Fruit fly (Drosophila melanogaster): ENCODE measurements around the gene CG42564.
A peak's percentile ranks its signal among the peaks of the same experiment; 100 is the strongest.

Gene CG42564

DNA sequence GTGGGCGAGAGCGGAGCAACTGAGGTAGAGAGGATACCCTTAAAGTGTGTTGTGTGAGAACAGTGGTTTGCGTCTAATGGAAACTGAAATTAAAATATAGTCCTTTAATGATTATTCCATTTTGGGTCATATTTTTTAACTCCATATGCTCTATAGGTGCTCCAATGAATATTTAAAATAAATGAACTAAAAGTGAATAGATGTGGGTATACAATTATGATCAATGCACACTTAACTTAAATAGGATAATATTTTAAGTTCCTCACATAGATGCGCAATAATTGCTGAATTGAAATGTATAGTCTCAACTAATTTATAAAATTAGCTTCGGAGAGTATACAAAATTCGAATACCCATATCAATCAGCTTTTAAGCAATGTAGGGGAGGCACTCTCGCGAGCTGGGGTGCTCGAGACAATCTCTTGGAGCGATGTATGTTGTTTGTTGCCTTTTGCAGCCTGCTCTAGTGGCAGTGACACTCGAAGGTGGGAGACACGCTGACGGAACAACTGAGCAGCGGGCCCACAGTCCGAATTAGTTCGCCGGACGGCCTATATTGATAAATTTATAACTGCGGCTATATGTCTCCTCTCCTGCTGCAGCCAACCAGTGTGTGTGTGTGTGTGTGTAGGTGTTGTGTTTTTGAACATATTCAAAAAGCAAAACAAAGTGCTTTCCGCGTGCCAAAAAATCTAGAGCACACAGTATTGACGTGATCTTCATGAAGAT is 20.5 kb upstream of the CG42564 start (continued):
- peak; percentile 41 for TF ChIP-seq Atf3 (GFP tag; optimal IDR thresholded peaks at IDR 0.05)
- peak; percentile 62 for TF ChIP-seq mam (GFP tag; optimal IDR thresholded peaks at IDR 0.05)
- peak; percentile 16 for TF ChIP-seq Usf (GFP tag; optimal IDR thresholded peaks at IDR 0.05)
- peak; percentile 47 for TF ChIP-seq CG17568 (GFP tag; optimal IDR thresholded peaks at IDR 0.05)
- peak; percentile 62 for TF ChIP-seq CG32772 (GFP tag; IDR thresholded peaks at IDR 0.05)
- no peak for TF ChIP-seq pfk (GFP tag; optimal IDR thresholded peaks at IDR 0.05)
- no peak for TF ChIP-seq CHES-1-like (GFP tag; optimal IDR thresholded peaks at IDR 0.05)
- TF ChIP-seq Atf6 (GFP tag; IDR thresholded peaks at IDR 0.05), result peak; percentile 64
- peak; percentile 58; the same call in 1 of the 2 replicates for TF ChIP-seq sim (GFP tag; IDR thresholded peaks at IDR 0.05)
- no peak for TF ChIP-seq CG3407 (GFP tag; optimal IDR thresholded peaks at IDR 0.05)
- TF ChIP-seq Jarid2 (GFP tag; optimal IDR thresholded peaks at IDR 0.05), result no peak
- TF ChIP-seq CG15479 (GFP tag; optimal IDR thresholded peaks at IDR 0.05), result no peak
- no peak for TF ChIP-seq maf-S (GFP tag; optimal IDR thresholded peaks at IDR 0.05)
- no peak for TF ChIP-seq CG1603 (tag; optimal IDR thresholded peaks at IDR 0.05)
- no peak for TF ChIP-seq CG10959 (GFP tag; IDR thresholded peaks at IDR 0.05)
- TF ChIP-seq CG17186 (GFP tag; optimal IDR thresholded peaks at IDR 0.05), result peak; percentile 21
- TF ChIP-seq CG11560 (tag; IDR thresholded peaks at IDR 0.05), result no peak
- peak; percentile 12; the same call in 1 of the 3 replicates for TF ChIP-seq otp (GFP tag; IDR thresholded peaks at IDR 0.05)
- TF ChIP-seq CG30403 (GFP tag; optimal IDR thresholded peaks at IDR 0.05), result peak; percentile 86
- TF ChIP-seq hb (GFP tag; IDR thresholded peaks at IDR 0.05; ENCODE audit: partially characterized antibody), result no peak; the same call in 2 of the 3 replicates
- TF ChIP-seq wor (GFP tag; IDR thresholded peaks at IDR 0.05), result peak; percentile 61
- TF ChIP-seq CG10366 (GFP tag; IDR thresholded peaks at IDR 0.05), result peak; percentile 39
- TF ChIP-seq grau (tag; optimal IDR thresholded peaks at IDR 0.05), result peak; percentile 85
- no peak for TF ChIP-seq CG8388 (GFP tag; optimal IDR thresholded peaks at IDR 0.05)
- no peak for TF ChIP-seq ac (GFP tag; optimal IDR thresholded peaks at IDR 0.05)
- no peak for TF ChIP-seq Neu2 (GFP tag; optimal IDR thresholded peaks at IDR 0.05; ENCODE audit: borderline replicate concordance)
- TF ChIP-seq CG43689 (GFP tag; IDR thresholded peaks at IDR 0.05), result no peak
- peak; percentile 21 for TF ChIP-seq HmgD (GFP tag; optimal IDR thresholded peaks at IDR 0.05)
- TF ChIP-seq CG17802 (tag; optimal IDR thresholded peaks at IDR 0.05), result peak; percentile 28
- no peak for TF ChIP-seq mirr (GFP tag; optimal IDR thresholded peaks at IDR 0.05)
- TF ChIP-seq CkIIα-i1 (GFP tag; IDR thresholded peaks at IDR 0.05), result no peak
- peak; percentile 83 for TF ChIP-seq CG10979 (tag; optimal IDR thresholded peaks at IDR 0.05)
- no peak for TF ChIP-seq MBD-R2 (GFP tag; IDR thresholded peaks at IDR 0.05)
- peak; percentile 41 for TF ChIP-seq CG6813 (GFP tag; optimal IDR thresholded peaks at IDR 0.05)
- no peak for TF ChIP-seq CG2202 (tag; optimal IDR thresholded peaks at IDR 0.05)
- peak; percentile 28 to 87 for TF ChIP-seq bsh (GFP tag; optimal IDR thresholded peaks at IDR 0.05)
- TF ChIP-seq CG11093 (GFP tag; IDR thresholded peaks at IDR 0.05), result 0 out of 3 replicates have a peak, but pooled peaks have one; percentile 17
- TF ChIP-seq CG6854 (GFP tag; optimal IDR thresholded peaks at IDR 0.05), result peak; percentile 80
- no peak for TF ChIP-seq CG17912 (GFP tag; optimal IDR thresholded peaks at IDR 0.05)
- TF ChIP-seq cad (GFP tag; optimal IDR thresholded peaks at IDR 0.05), result no peak
- TF ChIP-seq Med (GFP tag), result peak; percentile 89
- TF ChIP-seq CG10267 (tag; optimal IDR thresholded peaks at IDR 0.05), result peak; percentile 75
- no peak for TF ChIP-seq Ravus (GFP tag; IDR thresholded peaks at IDR 0.05)
- TF ChIP-seq so (GFP tag; IDR thresholded peaks at IDR 0.05), result peak; percentile 62; the same call in 1 of the 3 replicates
- no peak for TF ChIP-seq usp (GFP tag; optimal IDR thresholded peaks at IDR 0.05)
- no peak for TF ChIP-seq crol (GFP tag; IDR thresholded peaks at IDR 0.05)
- peak; percentile 64 for TF ChIP-seq en (GFP tag; optimal IDR thresholded peaks at IDR 0.05)
- TF ChIP-seq Antp (GFP tag; optimal IDR thresholded peaks at IDR 0.05), result peak; percentile 53
- TF ChIP-seq repo (GFP tag; optimal IDR thresholded peaks at IDR 0.05), result peak; percentile 18
- no peak for TF ChIP-seq CG2199 (GFP tag; IDR thresholded peaks at IDR 0.05)

Measured in whole organism, embryonic.